Fruit fly (Drosophila melanogaster): ENCODE results near the gene CG4911.

CG4911 gene

dm6 chr3L:9025680-9026079 is 46.9 kb downstream of the CG4911 start (continued):
- TF ChIP-seq YL-1 (GFP tag; optimal IDR thresholded peaks at IDR 0.05) (no peak), CG17385 (GFP tag; optimal IDR thresholded peaks at IDR 0.05) (peak; percentile 77), lola (GFP tag; optimal IDR thresholded peaks at IDR 0.05) (peak in 1 of 3 experiments; percentile 79), chm (GFP tag; IDR thresholded peaks at IDR 0.05) (peak; percentile 91), tio (GFP tag; optimal IDR thresholded peaks at IDR 0.05) (peak; percentile 70), CG8290 (GFP tag; optimal IDR thresholded peaks at IDR 0.05) (peak; percentile 85), CG8290 (tag; optimal IDR thresholded peaks at IDR 0.05) (peak in 1 of 2 experiments; percentile 57), TFAM (GFP tag; optimal IDR thresholded peaks at IDR 0.05) (no peak), CG17829 (tag; optimal IDR thresholded peaks at IDR 0.05) (peak; percentile 87), kay (GFP tag; optimal IDR thresholded peaks at IDR 0.05) (peak; percentile 65), mam (GFP tag; optimal IDR thresholded peaks at IDR 0.05) (peak; percentile 81), eve (GFP tag; optimal IDR thresholded peaks at IDR 0.05) (peak in 1 of 2 experiments; percentile 94), klu (GFP tag; IDR thresholded peaks at IDR 0.05) (peak; percentile 78), z (GFP tag; IDR thresholded peaks at IDR 0.05) (peak; percentile 72; the same call in 2 of the 3 replicates), CG30431 (GFP tag; optimal IDR thresholded peaks at IDR 0.05) (peak; percentile 59), HLHmδ (GFP tag; optimal IDR thresholded peaks at IDR 0.05) (no peak), HHEX (GFP tag; optimal IDR thresholded peaks at IDR 0.05) (peak; percentile 70), CG33213 (GFP tag; optimal IDR thresholded peaks at IDR 0.05) (peak; percentile 78), toy (GFP tag; IDR thresholded peaks at IDR 0.05) (peak; percentile 53; the same call in 1 of the 2 replicates), tna (GFP tag; IDR thresholded peaks at IDR 0.05; ENCODE audit: partially characterized antibody) (no peak), Sin3A (optimal IDR thresholded peaks at IDR 0.05) (no peak), CG4820 (GFP tag; optimal IDR thresholded peaks at IDR 0.05) (peak; percentile 81), h (optimal IDR thresholded peaks at IDR 0.05) (no peak), CG12659 (GFP tag; optimal IDR thresholded peaks at IDR 0.05) (peak; percentile 77), CG11504 (tag; optimal IDR thresholded peaks at IDR 0.05) (peak; percentile 90), cg (GFP tag; optimal IDR thresholded peaks at IDR 0.05) (no peak), CG15479 (GFP tag; optimal IDR thresholded peaks at IDR 0.05) (no peak), CG15696 (tag; optimal IDR thresholded peaks at IDR 0.05) (peak; percentile 86), Blimp-1 (GFP tag; optimal IDR thresholded peaks at IDR 0.05) (peak; percentile 82), MESR4 (GFP tag; optimal IDR thresholded peaks at IDR 0.05) (no peak), CG16813 (GFP tag; IDR thresholded peaks at IDR 0.05; ENCODE audit: partially characterized antibody) (no peak), CG11085 (GFP tag; IDR thresholded peaks at IDR 0.05) (peak; percentile 54), Gug (GFP tag; IDR thresholded peaks at IDR 0.05) (peak; percentile 80), CG6791 (GFP tag; IDR thresholded peaks at IDR 0.05; ENCODE audit: partially characterized antibody) (no peak), crol (GFP tag; IDR thresholded peaks at IDR 0.05) (no peak), Eip74EF (GFP tag; optimal IDR thresholded peaks at IDR 0.05) (peak in 1 of 2 experiments; percentile 64), CG1603 (tag; optimal IDR thresholded peaks at IDR 0.05) (peak; percentile 76), emc (GFP tag; optimal IDR thresholded peaks at IDR 0.05) (peak; percentile 27), ap (GFP tag; IDR thresholded peaks at IDR 0.05) (peak; percentile 84), Xrp1 (GFP tag; IDR thresholded peaks at IDR 0.05) (peak; percentile 91), CG9437 (GFP tag; optimal IDR thresholded peaks at IDR 0.05) (peak; percentile 66), CG8089 (GFP tag; optimal IDR thresholded peaks at IDR 0.05) (peak; percentile 75), ind (GFP tag; optimal IDR thresholded peaks at IDR 0.05) (peak; percentile 78), CG14014 (GFP tag; IDR thresholded peaks at IDR 0.05) (peak; percentile 88), chn (GFP tag; optimal IDR thresholded peaks at IDR 0.05) (peak; percentile 80), CG14860 (GFP tag; IDR thresholded peaks at IDR 0.05; ENCODE audit: partially characterized antibody) (no peak), CG14667 (GFP tag; IDR thresholded peaks at IDR 0.05) (peak; percentile 84), CG34376 (GFP tag; optimal IDR thresholded peaks at IDR 0.05) (no peak), Hr39 (optimal IDR thresholded peaks at IDR 0.05) (no peak), Lim3 (GFP tag; IDR thresholded peaks at IDR 0.05) (peak; percentile 54; the same call in 1 of the 2 replicates), Dbx (GFP tag; IDR thresholded peaks at IDR 0.05) (peak; percentile 75; the same call in 2 of the 3 replicates), ro (GFP tag; IDR thresholded peaks at IDR 0.05) (peak; percentile 76)
